Fruit fly (Drosophila melanogaster): Measurements from ENCODE around the gene CG15646.

CG15646 gene

dm6 chrX:15696854-15697540 lies 26.2 kb upstream of the CG15646 start, which contains the start of gene CG8128 (continued):
- no peak for TF ChIP-seq caup (GFP tag; optimal IDR thresholded peaks at IDR 0.05; ENCODE audit: severe bottlenecking)
- no peak for TF ChIP-seq Sox102F (GFP tag; optimal IDR thresholded peaks at IDR 0.05)
- no peak for TF ChIP-seq CG43689 (GFP tag; IDR thresholded peaks at IDR 0.05)
- peak; percentile 9 for TF ChIP-seq bab2 (GFP tag; optimal IDR thresholded peaks at IDR 0.05)
- peak; percentile 16 for TF ChIP-seq CG7839 (tag; optimal IDR thresholded peaks at IDR 0.05)
- no peak for TF ChIP-seq ttk (GFP tag; IDR thresholded peaks at IDR 0.05)
- peak; percentile 3 for TF ChIP-seq HLH54F (GFP tag; optimal IDR thresholded peaks at IDR 0.05)
- TF ChIP-seq crp (GFP tag; optimal IDR thresholded peaks at IDR 0.05), result peak; percentile 63 to 93
- TF ChIP-seq yki (optimal IDR thresholded peaks at IDR 0.05), result no peak
- no peak for TF ChIP-seq CG7987 (GFP tag; optimal IDR thresholded peaks at IDR 0.05)
- TF ChIP-seq CoRest (tag; optimal IDR thresholded peaks at IDR 0.05), result peak; percentile 20
- no peak for TF ChIP-seq BtbVII (GFP tag; optimal IDR thresholded peaks at IDR 0.05)
- peak; percentile 56 for TF ChIP-seq Ets65A (GFP tag)
- no peak for TF ChIP-seq HLH4C (GFP tag; IDR thresholded peaks at IDR 0.05; ENCODE audit: partially characterized antibody)
- peak; percentile 90 for TF ChIP-seq CG7928 (GFP tag; optimal IDR thresholded peaks at IDR 0.05)
- peak; percentile 6 for TF ChIP-seq CG1647 (GFP tag; optimal IDR thresholded peaks at IDR 0.05)
- TF ChIP-seq YL-1 (GFP tag; optimal IDR thresholded peaks at IDR 0.05), result no peak
- TF ChIP-seq CG17186 (GFP tag; optimal IDR thresholded peaks at IDR 0.05), result peak; percentile 33
- peak; percentile 18; the same call in 1 of the 2 replicates for TF ChIP-seq CG9932 (GFP tag; IDR thresholded peaks at IDR 0.05)
- no peak for TF ChIP-seq CG5245 (GFP tag; optimal IDR thresholded peaks at IDR 0.05)
- no peak for TF ChIP-seq CHES-1-like (GFP tag; optimal IDR thresholded peaks at IDR 0.05)
- peak; percentile 11 for TF ChIP-seq CG15601 (tag; optimal IDR thresholded peaks at IDR 0.05)
- TF ChIP-seq ara (GFP tag; IDR thresholded peaks at IDR 0.05), result no peak
- TF ChIP-seq sisA (GFP tag; IDR thresholded peaks at IDR 0.05), result 0 out of 2 replicates have a peak, but pooled peaks have one; percentile 9
- no peak for TF ChIP-seq CG6175 (GFP tag; IDR thresholded peaks at IDR 0.05)
- peak; percentile 45 for TF ChIP-seq pzg (GFP tag; optimal IDR thresholded peaks at IDR 0.05)
- peak; percentile 15 for TF ChIP-seq phol (tag; optimal IDR thresholded peaks at IDR 0.05)
- no peak for TF ChIP-seq eyg (GFP tag; optimal IDR thresholded peaks at IDR 0.05)
- no peak for TF ChIP-seq Dbx (GFP tag; IDR thresholded peaks at IDR 0.05)
- TF ChIP-seq BEAF-32 (GFP tag; optimal IDR thresholded peaks at IDR 0.05), result peak; percentile 50
- TF ChIP-seq Dll (GFP tag; IDR thresholded peaks at IDR 0.05; ENCODE audit: partially characterized antibody), result 0 out of 4 replicates have a peak, but pooled peaks have one; percentile 10
- no peak for TF ChIP-seq CG10209 (GFP tag; optimal IDR thresholded peaks at IDR 0.05)
- TF ChIP-seq CG1024 (GFP tag; IDR thresholded peaks at IDR 0.05), result no peak
- TF ChIP-seq hkb (optimal IDR thresholded peaks at IDR 0.05), result peak; percentile 60
- no peak for TF ChIP-seq hkb (GFP tag; IDR thresholded peaks at IDR 0.05)
- peak; percentile 15; the same call in 1 of the 2 replicates for TF ChIP-seq esg (GFP tag; conservative IDR thresholded peaks at IDR 0.05)
- TF ChIP-seq HLH3B (GFP tag; IDR thresholded peaks at IDR 0.05), result no peak
- TF ChIP-seq Dref (GFP tag; IDR thresholded peaks at IDR 0.05), result peak; percentile 36; the same call in 1 of the 2 replicates
- no peak for TF ChIP-seq schlank (tag; optimal IDR thresholded peaks at IDR 0.05)
- peak; percentile 2 for TF ChIP-seq CG12391 (tag; optimal IDR thresholded peaks at IDR 0.05)
- no peak for TF ChIP-seq CG10979 (tag; optimal IDR thresholded peaks at IDR 0.05)
- no peak for TF ChIP-seq ERR (GFP tag; optimal IDR thresholded peaks at IDR 0.05)
- no peak for TF ChIP-seq CG16813 (GFP tag; IDR thresholded peaks at IDR 0.05; ENCODE audit: partially characterized antibody)
- no peak for TF ChIP-seq maf-S (GFP tag; optimal IDR thresholded peaks at IDR 0.05)
- no peak for TF ChIP-seq CG2875 (GFP tag; optimal IDR thresholded peaks at IDR 0.05)

All from whole organism, embryonic.